Worm (Caenorhabditis elegans): ENCODE results near the gene best-5.

ce11 chrIII:9669546-9669945, 20.5 kb downstream of the best-5 start:
- TF ChIP-seq unc-3 (GFP tag; conservative IDR thresholded peaks at IDR 0.05), result no peak
- no peak for TF ChIP-seq unc-3 (tag; optimal IDR thresholded peaks at IDR 0.05)
- TF ChIP-seq ama-1 (optimal IDR thresholded peaks at IDR 0.05), result no peak
- TF ChIP-seq unc-42 (tag; optimal IDR thresholded peaks at IDR 0.05), result no peak

Data from whole organism, late embryonic.